Fruit fly (Drosophila melanogaster): ENCODE measurements around the gene laza.

DNA sequence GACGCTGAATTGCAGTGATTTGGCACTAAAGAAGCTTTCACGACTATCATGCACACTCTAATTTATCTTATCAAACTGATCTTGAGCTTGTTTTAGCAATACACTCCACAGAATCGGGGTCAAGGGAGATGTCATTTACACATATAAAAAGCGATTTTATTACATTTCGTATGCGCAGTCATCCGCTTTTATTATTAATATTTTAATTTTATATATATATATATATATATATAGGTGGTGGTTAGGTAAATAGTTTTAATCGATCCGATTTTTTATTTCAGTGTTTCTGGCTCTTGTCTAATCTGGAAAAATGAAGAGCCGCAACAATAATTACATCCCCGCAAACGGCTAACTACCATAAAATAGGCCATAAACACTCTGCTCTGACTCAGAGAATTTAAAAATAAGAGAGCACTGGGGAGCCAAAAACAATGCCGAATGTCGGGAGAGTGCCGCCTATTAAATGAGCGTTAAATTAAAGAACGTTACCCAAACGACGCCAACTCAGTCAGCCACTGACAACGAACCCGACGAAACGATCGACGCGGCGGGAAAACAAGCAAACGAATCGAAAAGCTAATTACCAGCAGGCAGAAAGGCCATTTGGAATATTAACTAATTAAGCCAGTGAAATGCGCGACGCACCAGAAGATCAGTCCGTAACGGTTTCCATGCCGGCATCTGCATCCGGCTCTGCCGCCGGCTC is 10.8 kb upstream of the laza start:
- TF ChIP-seq pan (optimal IDR thresholded peaks at IDR 0.05) (no peak), psq (optimal IDR thresholded peaks at IDR 0.05) (no peak)

Data from whole organism.